Worm (Caenorhabditis elegans) whole organism, L1 larva: ENCODE measurements around the gene nspb-3.

Source experiments
- C04F5.9 ChIP-seq: sonication (generic microtip); optimal IDR thresholded peaks from 2 replicates; lab custom pipeline; 2016; ENCODE audit warnings: missing genetic modification characterization, missing compliant biosample characterization
- C16A3.4 ChIP-seq: fragments of 150-350 bp; optimal IDR thresholded peaks from 2 replicates; lab custom pipeline; 2014; ENCODE audit warnings: missing biosample characterization, missing genetic modification characterization
- Y116A8C.19 ChIP-seq: sonication (generic microtip); optimal IDR thresholded peaks from 2 replicates; lab custom pipeline; 2016; ENCODE audit warnings: missing compliant biosample characterization, missing genetic modification characterization, borderline replicate concordance
- aha-1 ChIP-seq: fragments of 150-350 bp; optimal IDR thresholded peaks from 2 replicates; lab custom pipeline; 2014; ENCODE audit warnings: missing biosample characterization, missing genetic modification characterization
- aly-2 ChIP-seq: fragments of 150-350 bp; optimal IDR thresholded peaks from 2 replicates; lab custom pipeline; 2014; ENCODE audit warnings: missing biosample characterization, missing genetic modification characterization
- blmp-1 ChIP-seq: fragments of 150-350 bp; optimal IDR thresholded peaks from 2 replicates; lab custom pipeline; 2014; ENCODE audit warnings: missing biosample characterization, missing genetic modification characterization
- ceh-63 ChIP-seq: fragments of 200-800 bp; sonication (Bioruptor generic); optimal IDR thresholded peaks from 2 replicates; lab custom pipeline; 2018; ENCODE audit warnings: mild to moderate bottlenecking, missing genetic modification characterization, missing compliant biosample characterization
- ceh-82 ChIP-seq, 3 experiments: fragments of 150-350 bp in 1 of 3; sonication (generic microtip) in 2 of 3; optimal IDR thresholded peaks; 2 replicates each; lab custom pipeline; 2014 to 2017; ENCODE audit warnings: missing biosample characterization in 3 of 3, missing genetic modification characterization in 3 of 3
- ceh-90 ChIP-seq: sonication (generic microtip); optimal IDR thresholded peaks from 2 replicates; lab custom pipeline; 2016; ENCODE audit warnings: missing genetic modification characterization, missing compliant biosample characterization
- dsc-1 ChIP-seq: sonication (generic microtip); optimal IDR thresholded peaks from 2 replicates; lab custom pipeline; 2016; ENCODE audit warnings: mild to moderate bottlenecking, missing genetic modification characterization, missing compliant biosample characterization
- efl-1 ChIP-seq, 4 experiments: fragments of 150-350 bp; optimal IDR thresholded peaks in 3 of 4; peaks in 1 of 4; 1 replicate in 1 of 4; 2 replicates in 3 of 4; lab custom pipeline; 2014; ENCODE audit warnings: missing biosample characterization in 2 of 4, missing genetic modification characterization in 2 of 4, missing genetic modification reagents in 2 of 4
- egl-13 ChIP-seq: sonication (generic microtip); optimal IDR thresholded peaks from 2 replicates; lab custom pipeline; 2016; ENCODE audit warnings: missing genotype, missing genetic modification reagents, missing genetic modification characterization, missing compliant biosample characterization
- egl-27 ChIP-seq, 2 experiments: fragments of 150-350 bp in 1 of 2; sonication (generic microtip); optimal IDR thresholded peaks; 3 replicates each; lab custom pipeline; 2017 to 2018; ENCODE audit warnings: missing biosample characterization in 2 of 2, missing genetic modification characterization in 2 of 2, missing genetic modification reagents in 2 of 2
- elt-2 ChIP-seq: sonication (generic microtip); optimal IDR thresholded peaks from 2 replicates; lab custom pipeline; 2016; ENCODE audit warnings: missing genetic modification characterization, mild to moderate bottlenecking, inconsistent platforms, missing compliant biosample characterization, missing genetic modification reagents
- fkh-10 ChIP-seq: sonication (generic microtip); optimal IDR thresholded peaks from 2 replicates; lab custom pipeline; 2017; ENCODE audit warnings: missing biosample characterization, missing genetic modification reagents, missing genetic modification characterization
- fkh-4 ChIP-seq: sonication (generic microtip); optimal IDR thresholded peaks from 2 replicates; lab custom pipeline; 2016; ENCODE audit warnings: missing compliant biosample characterization, missing genetic modification characterization, borderline replicate concordance
- hlh-4 ChIP-seq: sonication (generic microtip); optimal IDR thresholded peaks from 2 replicates; lab custom pipeline; 2016; ENCODE audit warnings: mild to moderate bottlenecking, missing genetic modification characterization, missing compliant biosample characterization
- hpl-2 ChIP-seq: fragments of 150-350 bp; optimal IDR thresholded peaks from 2 replicates; lab custom pipeline; 2014; ENCODE audit warnings: missing biosample characterization, missing genetic modification reagents, missing genetic modification characterization
- irx-1 ChIP-seq: sonication (generic microtip); optimal IDR thresholded peaks from 2 replicates; lab custom pipeline; 2016; ENCODE audit warnings: missing genetic modification characterization, missing compliant biosample characterization
- isw-1 ChIP-seq: fragments of 200-800 bp; sonication (Bioruptor generic); IDR thresholded peaks from 2 replicates; pipeline ENCODE4 v1.3.6; 2022; ENCODE audit warnings: missing genetic modification characterization, missing compliant biosample characterization
- jun-1 ChIP-seq: fragments of 150-350 bp; optimal IDR thresholded peaks from 2 replicates; lab custom pipeline; 2014; ENCODE audit warnings: missing biosample characterization, missing genetic modification reagents, missing genetic modification characterization
- lin-14 ChIP-seq: fragments of 200-800 bp; sonication (Bioruptor generic); optimal IDR thresholded peaks from 2 replicates; lab custom pipeline; 2018; ENCODE audit warnings: mild to moderate bottlenecking, missing genetic modification characterization, moderate library complexity, missing compliant biosample characterization
- lin-35 ChIP-seq, 2 experiments: fragments of 150-350 bp; optimal IDR thresholded peaks; 2 replicates each; lab custom pipeline; 2014; ENCODE audit warnings: missing biosample characterization in 2 of 2, missing genetic modification characterization in 2 of 2, missing genetic modification reagents in 2 of 2
- lir-3 ChIP-seq: sonication (generic microtip); optimal IDR thresholded peaks from 2 replicates; lab custom pipeline; 2016; ENCODE audit warnings: mild to moderate bottlenecking, missing genetic modification characterization, moderate library complexity, missing compliant biosample characterization; ENCODE audit not compliant: poor library complexity
- mab-9 ChIP-seq: fragments of 200-800 bp; sonication (Bioruptor generic); IDR thresholded peaks from 2 replicates; pipeline ENCODE4 v1.3.6; 2022; ENCODE audit warnings: missing genetic modification reagents, missing genetic modification characterization, missing compliant biosample characterization
- mdl-1 ChIP-seq, 2 experiments: fragments of 150-350 bp; optimal IDR thresholded peaks; 2 replicates each; lab custom pipeline; 2014 to 2017; ENCODE audit warnings: missing biosample characterization in 2 of 2, missing genetic modification characterization in 2 of 2, inconsistent platforms in 1 of 2
- mep-1 ChIP-seq: fragments of 150-350 bp; optimal IDR thresholded peaks from 2 replicates; lab custom pipeline; 2014; ENCODE audit warnings: missing biosample characterization, missing genetic modification characterization
- nhr-12 ChIP-seq: sonication (generic microtip); optimal IDR thresholded peaks from 2 replicates; lab custom pipeline; 2017; ENCODE audit warnings: missing biosample characterization, missing genetic modification characterization
- nhr-237 ChIP-seq: fragments of 150-350 bp; optimal IDR thresholded peaks from 2 replicates; lab custom pipeline; 2014; ENCODE audit warnings: missing biosample characterization, missing genetic modification characterization
- nhr-77 ChIP-seq: fragments of 150-350 bp; optimal IDR thresholded peaks from 2 replicates; lab custom pipeline; 2014; ENCODE audit warnings: missing biosample characterization, missing genetic modification characterization
- nhr-85 ChIP-seq: sonication (generic microtip); peaks from one replicate; lab custom pipeline; 2016; ENCODE audit warnings: missing genetic modification characterization, inconsistent platforms, missing compliant biosample characterization
- pag-3 ChIP-seq: sonication (generic microtip); optimal IDR thresholded peaks from 2 replicates; lab custom pipeline; 2017; ENCODE audit warnings: missing genetic modification characterization, mild to moderate bottlenecking, missing compliant biosample characterization, antibody characterized with exemption, borderline replicate concordance; ENCODE audit not compliant: insufficient read depth
- pax-3 ChIP-seq: fragments of 200-800 bp; sonication (Bioruptor generic); optimal IDR thresholded peaks from 2 replicates; lab custom pipeline; 2018; ENCODE audit warnings: mild to moderate bottlenecking, missing genetic modification characterization, moderate library complexity, missing compliant biosample characterization
- pqm-1 ChIP-seq: sonication (generic microtip); optimal IDR thresholded peaks from 3 replicates; lab custom pipeline; 2017; ENCODE audit warnings: missing biosample characterization, missing genetic modification characterization
- rnt-1 ChIP-seq: sonication (generic microtip); optimal IDR thresholded peaks from 2 replicates; lab custom pipeline; 2016; ENCODE audit warnings: mild to moderate bottlenecking, missing genetic modification characterization, moderate library complexity, missing compliant biosample characterization
- snpc-4 ChIP-seq: fragments of 150-350 bp; optimal IDR thresholded peaks from 2 replicates; lab custom pipeline; 2014; ENCODE audit warnings: missing biosample characterization, missing genetic modification characterization
- snu-23 ChIP-seq: sonication (generic microtip); optimal IDR thresholded peaks from 2 replicates; lab custom pipeline; 2016; ENCODE audit warnings: missing genetic modification characterization, missing compliant biosample characterization
- sox-4 ChIP-seq: sonication (generic microtip); optimal IDR thresholded peaks from 2 replicates; lab custom pipeline; 2016; ENCODE audit warnings: missing genetic modification characterization, missing compliant biosample characterization
- tbx-2 ChIP-seq: sonication (generic microtip); optimal IDR thresholded peaks from 2 replicates; lab custom pipeline; 2016; ENCODE audit warnings: missing genetic modification characterization, missing compliant biosample characterization
- tlp-1 ChIP-seq: fragments of 150-350 bp; optimal IDR thresholded peaks from 2 replicates; lab custom pipeline; 2014; ENCODE audit warnings: missing biosample characterization, missing genetic modification characterization
- unc-130 ChIP-seq: fragments of 150-350 bp; optimal IDR thresholded peaks from 2 replicates; lab custom pipeline; 2017; ENCODE audit warnings: missing biosample characterization, missing genetic modification characterization, inconsistent platforms
- unc-30 ChIP-seq: sonication (generic microtip); optimal IDR thresholded peaks from 2 replicates; lab custom pipeline; 2017; ENCODE audit warnings: missing biosample characterization, missing genetic modification characterization
- unc-86 ChIP-seq: sonication (generic microtip); optimal IDR thresholded peaks from 2 replicates; lab custom pipeline; 2016; ENCODE audit warnings: missing genetic modification characterization, missing compliant biosample characterization
- vab-15 ChIP-seq: sonication (generic microtip); optimal IDR thresholded peaks from 2 replicates; lab custom pipeline; 2017; ENCODE audit warnings: missing genotype, mild to moderate bottlenecking, missing genetic modification characterization, missing compliant biosample characterization
- xbp-1 ChIP-seq: sonication (generic microtip); optimal IDR thresholded peaks from 2 replicates; lab custom pipeline; 2016; ENCODE audit warnings: missing genetic modification characterization, missing compliant biosample characterization
- zip-4 ChIP-seq: fragments of 200-800 bp; sonication (Bioruptor generic); optimal IDR thresholded peaks from 2 replicates; lab custom pipeline; 2018; ENCODE audit warnings: mild to moderate bottlenecking, missing genetic modification characterization, moderate library complexity, missing compliant biosample characterization

nspb-3 gene

DNA sequence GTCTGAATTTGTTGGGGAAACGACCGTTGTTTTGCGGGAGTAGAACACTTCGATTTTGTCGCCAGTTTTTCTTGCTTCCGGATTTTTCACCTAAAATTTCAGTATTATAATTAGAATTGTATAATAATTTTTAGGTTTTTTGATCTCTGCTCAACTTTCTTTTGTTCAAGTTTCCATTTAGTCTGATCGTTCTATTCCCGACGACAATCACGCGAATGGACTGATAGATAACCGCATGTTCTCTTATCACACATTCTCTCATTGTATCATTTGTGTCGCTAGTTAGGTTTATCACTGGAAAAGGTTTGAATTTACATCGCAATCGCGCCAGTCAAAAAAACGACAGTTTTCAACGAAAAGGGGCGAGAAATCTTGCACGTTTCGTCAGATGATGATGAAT is 39.9 kb downstream of the nspb-3 start (continued):
- TF ChIP-seq lir-3 = no peak
- no peak for TF ChIP-seq nhr-12
- peak; percentile 66 for TF ChIP-seq pqm-1 (tag; lab: Kevin White, UChicago)
- TF ChIP-seq efl-1 (optimal IDR thresholded peaks at IDR 0.05; lab: Kevin White, UChicago) = peak in 1 of 2 experiments; percentile 14
- TF ChIP-seq efl-1 (GFP tag; optimal IDR thresholded peaks at IDR 0.05 in 1 of 2; lab: Kevin White, UChicago) = peak in 1 of 2 experiments; percentile 63
- no peak for TF ChIP-seq tbx-2 (tag; lab: Kevin White, UChicago)
- TF ChIP-seq egl-27 (tag; optimal IDR thresholded peaks at IDR 0.05; lab: Kevin White, UChicago) = no peak
- TF ChIP-seq ceh-90 = no peak
- TF ChIP-seq fkh-4 = no peak
- TF ChIP-seq elt-2 = peak; percentile 70
- TF ChIP-seq rnt-1 (tag; lab: Kevin White, UChicago) = no peak
- no peak for TF ChIP-seq snpc-4

DNA sequence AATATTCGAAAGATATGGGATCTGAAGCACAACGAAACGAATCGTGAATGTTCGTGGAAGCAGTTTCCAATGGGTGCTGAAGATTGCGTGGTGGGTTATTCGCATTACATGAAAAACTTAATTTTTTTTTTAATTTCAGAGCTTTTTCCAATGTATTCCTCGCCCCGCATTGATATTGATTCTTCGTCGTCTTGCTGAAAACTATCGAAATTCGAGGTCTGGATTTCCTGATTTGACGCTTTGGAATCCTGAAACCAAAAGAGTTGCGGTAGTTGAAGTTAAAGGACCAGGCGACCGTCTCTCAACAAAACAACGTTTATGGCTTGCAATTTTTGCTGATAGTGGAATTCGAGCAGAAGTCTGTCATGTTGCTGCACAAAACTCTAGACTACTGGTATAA is 42.7 kb downstream of the nspb-3 start:
- TF ChIP-seq snu-23 (no peak), zip-4 (no peak), efl-1 (optimal IDR thresholded peaks at IDR 0.05; lab: Kevin White, UChicago) (no peak), efl-1 (GFP tag; optimal IDR thresholded peaks at IDR 0.05 in 1 of 2; lab: Kevin White, UChicago) (peak in 1 of 2 experiments; percentile 90), egl-13 (tag; lab: Kevin White, UChicago) (no peak), elt-2 (peak; percentile 24), xbp-1 (tag; lab: Kevin White, UChicago) (no peak), blmp-1 (tag; lab: Kevin White, UChicago) (no peak)

DNA sequence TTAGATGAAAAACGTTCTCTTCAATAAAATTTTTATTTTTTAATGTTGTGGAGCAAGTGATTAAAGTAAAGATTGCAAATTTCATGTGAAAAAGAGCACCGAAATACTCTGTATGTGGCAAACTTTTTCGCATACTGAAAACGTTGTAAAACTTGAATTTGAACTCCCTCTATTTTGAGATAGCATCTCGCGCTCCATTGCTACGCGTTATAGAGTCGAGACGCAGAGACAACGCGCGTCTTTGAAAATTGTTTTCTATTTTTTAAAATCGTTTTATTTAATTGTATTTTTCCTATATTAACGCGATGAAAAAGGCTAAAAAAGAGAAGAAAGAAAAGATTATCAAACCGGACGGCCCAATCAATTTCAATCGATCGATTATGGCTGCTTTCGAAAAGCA is 46.2 kb downstream of the nspb-3 start, which contains the start of gene fan-1:
fan-1 (plus strand) TSS at position 78 of the 400 bp plus-strand sequence.
- TF ChIP-seq lin-35 (GFP tag; optimal IDR thresholded peaks at IDR 0.05; lab: Kevin White, UChicago) = peak; percentile 98 to 99
- TF ChIP-seq unc-86 (tag; lab: Kevin White, UChicago) = peak; percentile 48
- no peak for TF ChIP-seq tlp-1
- TF ChIP-seq rnt-1 (tag; lab: Kevin White, UChicago) = peak; percentile 71
- TF ChIP-seq nhr-237 (tag; lab: Kevin White, UChicago) = no peak
- TF ChIP-seq nhr-12 = no peak
- TF ChIP-seq egl-27 (tag; optimal IDR thresholded peaks at IDR 0.05; lab: Kevin White, UChicago) = no peak
- TF ChIP-seq C04F5.9 (tag; lab: Kevin White, UChicago) = no peak
- no peak for TF ChIP-seq ceh-63 (GFP tag; lab: Kevin White, UChicago)
- peak; percentile 43 to 74 (median 49) for TF ChIP-seq ceh-82 (tag; optimal IDR thresholded peaks at IDR 0.05; lab: Kevin White, UChicago)
- peak; percentile 14 for TF ChIP-seq aly-2 (tag; lab: Kevin White, UChicago)
- peak; percentile 53 for TF ChIP-seq dsc-1
- TF ChIP-seq nhr-85 (tag; lab: Kevin White, UChicago) = peak; percentile 69
- TF ChIP-seq egl-13 (tag; lab: Kevin White, UChicago) = peak; percentile 26
- no peak for TF ChIP-seq zip-4
- peak; percentile 73 for TF ChIP-seq mep-1
- TF ChIP-seq unc-30 (tag; lab: Kevin White, UChicago) = no peak
- TF ChIP-seq snpc-4 = peak; percentile 6
- TF ChIP-seq lin-14 (GFP tag; lab: Kevin White, UChicago) = peak; percentile 62
- TF ChIP-seq tbx-2 (tag; lab: Kevin White, UChicago) = peak; percentile 63
- TF ChIP-seq Y116A8C.19 = no peak
- peak; percentile 2 for TF ChIP-seq nhr-77 (tag; lab: Kevin White, UChicago)
- TF ChIP-seq efl-1 (optimal IDR thresholded peaks at IDR 0.05; lab: Kevin White, UChicago) = peak; percentile 94 to 98
- peak; percentile 98 to 100 for TF ChIP-seq efl-1 (GFP tag; optimal IDR thresholded peaks at IDR 0.05 in 1 of 2; lab: Kevin White, UChicago)
- no peak for TF ChIP-seq jun-1 (tag; lab: Kevin White, UChicago)
- TF ChIP-seq irx-1 (tag; lab: Kevin White, UChicago) = peak; percentile 30
- no peak for TF ChIP-seq elt-2
- TF ChIP-seq mdl-1 (tag; optimal IDR thresholded peaks at IDR 0.05; lab: Kevin White, UChicago) = peak in 1 of 2 experiments; percentile 39
- TF ChIP-seq fkh-4 = no peak
- no peak for TF ChIP-seq aha-1 (tag; lab: Kevin White, UChicago)
- TF ChIP-seq unc-130 (tag; lab: Kevin White, UChicago) = peak; percentile 57
- peak; percentile 42 for TF ChIP-seq blmp-1 (tag; lab: Kevin White, UChicago)
- no peak for TF ChIP-seq pag-3
- TF ChIP-seq fkh-10 = no peak
- no peak for TF ChIP-seq mab-9 (GFP tag; lab: Robert Waterston, UW)
- TF ChIP-seq sox-4 (tag; lab: Kevin White, UChicago) = peak; percentile 52
- no peak for TF ChIP-seq vab-15 (tag; lab: Kevin White, UChicago)
- no peak for TF ChIP-seq hlh-4 (tag; lab: Kevin White, UChicago)
- TF ChIP-seq hpl-2 (GFP tag; lab: Kevin White, UChicago) = no peak
- TF ChIP-seq C16A3.4 = peak; percentile 48
- TF ChIP-seq isw-1 (GFP tag; lab: Robert Waterston, UW) = peak; percentile 55
- TF ChIP-seq pax-3 (tag; lab: Kevin White, UChicago) = no peak
- TF ChIP-seq xbp-1 (tag; lab: Kevin White, UChicago) = peak; percentile 58
